Fruit fly (Drosophila melanogaster) whole organism, embryonic: ENCODE results near the gene CG13131.

Experiments
- Adf1 ChIP-seq: fragments of 200-800 bp; sonication (Bioruptor generic); IDR thresholded peaks from 2 replicates; pipeline ENCODE4 v1.3.6; 2022; ENCODE audit warnings: missing biosample characterization, missing genetic modification characterization
- Aef1 ChIP-seq: fragments of 200-800 bp; sonication (Bioruptor generic); IDR thresholded peaks from 3 replicates; pipeline ENCODE4 v1.3.6; 2022; ENCODE audit warnings: missing biosample characterization, missing genetic modification characterization
- CG14860 ChIP-seq: fragments of 200-800 bp; sonication (Bioruptor generic); IDR thresholded peaks from 3 replicates; pipeline ENCODE4 v1.3.6; 2022; ENCODE audit warnings: missing biosample characterization, missing genetic modification characterization; ENCODE audit not compliant: partially characterized antibody
- CG1603 ChIP-seq: fragments of 200-800 bp; sonication (Bioruptor generic); optimal IDR thresholded peaks from 2 replicates; lab custom pipeline; 2019; ENCODE audit warnings: missing biosample characterization, mild to moderate bottlenecking, missing genetic modification characterization, moderate library complexity
- CG16779 ChIP-seq: fragments of 200-800 bp; sonication (Bioruptor generic); IDR thresholded peaks from 2 replicates; pipeline ENCODE4 v1.3.6; 2022; ENCODE audit warnings: missing biosample characterization, missing genetic modification characterization
- CG17328 ChIP-seq: fragments of 200-800 bp; sonication (Bioruptor generic); IDR thresholded peaks from 2 replicates; pipeline ENCODE4 v1.3.6; 2022; ENCODE audit warnings: missing biosample characterization, missing genetic modification characterization
- CG18011 ChIP-seq: fragments of 200-800 bp; sonication (Bioruptor generic); optimal IDR thresholded peaks from 2 replicates; lab custom pipeline; 2017; ENCODE audit warnings: missing biosample characterization, missing genetic modification characterization, mild to moderate bottlenecking, moderate library complexity, missing genotype
- CG18262 ChIP-seq: fragments of 200-800 bp; optimal IDR thresholded peaks from 3 replicates; lab custom pipeline; 2019; ENCODE audit warnings: missing biosample characterization, mild to moderate bottlenecking, missing genetic modification characterization, moderate library complexity
- CG18599 ChIP-seq: fragments of 200-800 bp; sonication (Bioruptor generic); optimal IDR thresholded peaks from 3 replicates; lab custom pipeline; 2017; ENCODE audit warnings: missing biosample characterization, missing genetic modification characterization, mild to moderate bottlenecking, moderate library complexity, missing genetic modification reagents
- CG18619 ChIP-seq: fragments of 200-800 bp; sonication (Bioruptor generic); optimal IDR thresholded peaks from 3 replicates; lab custom pipeline; 2017; ENCODE audit warnings: missing biosample characterization, mild to moderate bottlenecking, missing genetic modification characterization
- CG32532 ChIP-seq: fragments of 200-800 bp; sonication (Bioruptor generic); IDR thresholded peaks from 2 replicates; pipeline ENCODE4 v1.3.6; 2022; ENCODE audit warnings: missing biosample characterization, missing genetic modification characterization
- CG4360 ChIP-seq: fragments of 200-800 bp; sonication (Bioruptor generic); IDR thresholded peaks from 2 replicates; pipeline ENCODE4 v1.3.6; 2022; ENCODE audit warnings: missing biosample characterization, missing genetic modification characterization
- CG4404 ChIP-seq: fragments of 200-800 bp; sonication (Bioruptor generic); IDR thresholded peaks from 2 replicates; pipeline ENCODE4 v1.3.6; 2022; ENCODE audit warnings: missing biosample characterization, missing genetic modification characterization
- CG4617 ChIP-seq: fragments of 200-800 bp; sonication (Bioruptor generic); optimal IDR thresholded peaks from 3 replicates; lab custom pipeline; 2016; ENCODE audit warnings: missing biosample characterization, missing genetic modification characterization, borderline replicate concordance
- CG6175 ChIP-seq: fragments of 200-800 bp; sonication (Bioruptor generic); IDR thresholded peaks from 3 replicates; pipeline ENCODE4 v1.3.6; 2022; ENCODE audit warnings: missing biosample characterization, missing genetic modification characterization
- CG7556 ChIP-seq: fragments of 200-800 bp; sonication (Bioruptor generic); optimal IDR thresholded peaks from 2 replicates; lab custom pipeline; 2017; ENCODE audit warnings: missing biosample characterization, mild to moderate bottlenecking, missing genetic modification characterization
- CG7839 ChIP-seq: fragments of 200-800 bp; sonication (Bioruptor generic); optimal IDR thresholded peaks from 3 replicates; lab custom pipeline; 2018; ENCODE audit warnings: missing biosample characterization, mild to moderate bottlenecking, missing genetic modification characterization, moderate library complexity
- CG8359 ChIP-seq: fragments of 200-800 bp; sonication (Bioruptor generic); optimal IDR thresholded peaks from 2 replicates; lab custom pipeline; 2017; ENCODE audit warnings: missing biosample characterization, mild to moderate bottlenecking, missing genetic modification characterization, borderline replicate concordance
- CG8388 ChIP-seq: fragments of 200-800 bp; sonication (Bioruptor generic); optimal IDR thresholded peaks from 2 replicates; lab custom pipeline; 2019; ENCODE audit warnings: missing biosample characterization, mild to moderate bottlenecking, missing genetic modification characterization, moderate library complexity
- CG8478 ChIP-seq: fragments of >200 bp; optimal IDR thresholded peaks from 2 replicates; lab custom pipeline; 2018
- CG8765 ChIP-seq: fragments of 200-800 bp; sonication (Bioruptor generic); IDR thresholded peaks from 2 replicates; pipeline ENCODE4 v1.3.6; 2022; ENCODE audit warnings: missing biosample characterization, missing genetic modification characterization
- CkIIα-i1 ChIP-seq: fragments of 200-800 bp; sonication (Bioruptor generic); IDR thresholded peaks from 2 replicates; pipeline ENCODE4 v1.3.6; 2022; ENCODE audit warnings: missing biosample characterization, missing genetic modification characterization
- D19A ChIP-seq: fragments of 200-800 bp; optimal IDR thresholded peaks from 3 replicates; lab custom pipeline; 2019; ENCODE audit warnings: missing biosample characterization, mild to moderate bottlenecking, missing genetic modification characterization, moderate library complexity
- Dfd ChIP-seq, 2 experiments: fragments of >200 bp; optimal IDR thresholded peaks; 2 replicates each; lab custom pipeline; 2017; ENCODE audit warnings: missing biosample characterization in 2 of 2, missing genetic modification characterization in 2 of 2
- Dp ChIP-seq: fragments of 200-800 bp; sonication (Bioruptor generic); optimal IDR thresholded peaks from 2 replicates; lab custom pipeline; 2018; ENCODE audit warnings: missing biosample characterization, mild to moderate bottlenecking, missing genetic modification characterization, moderate library complexity
- HLH3B ChIP-seq: fragments of 200-800 bp; sonication (Bioruptor generic); IDR thresholded peaks from 2 replicates; pipeline ENCODE4 v1.3.6; 2022; ENCODE audit warnings: missing biosample characterization, missing genetic modification characterization
- Hand ChIP-seq: fragments of 200-800 bp; sonication (Bioruptor generic); optimal IDR thresholded peaks from 2 replicates; lab custom pipeline; 2017; ENCODE audit warnings: mild to moderate bottlenecking, missing biosample characterization, missing genetic modification reagents, missing genetic modification characterization
- Mrtf ChIP-seq: fragments of 200-800 bp; sonication (Bioruptor generic); IDR thresholded peaks from 3 replicates; pipeline ENCODE4 v1.3.6; 2022; ENCODE audit warnings: missing biosample characterization, missing genetic modification characterization
- Side ChIP-seq: fragments of 200-800 bp; sonication (Bioruptor generic); optimal IDR thresholded peaks from 2 replicates; lab custom pipeline; 2016; ENCODE audit warnings: missing biosample characterization, missing genetic modification characterization
- Sox100B ChIP-seq: fragments of 200-800 bp; sonication (Bioruptor generic); optimal IDR thresholded peaks from 3 replicates; lab custom pipeline; 2018; ENCODE audit warnings: missing biosample characterization, mild to moderate bottlenecking, missing genetic modification characterization
- Sry-δ ChIP-seq: fragments of 200-800 bp; sonication (Bioruptor generic); optimal IDR thresholded peaks from 2 replicates; lab custom pipeline; 2016; ENCODE audit warnings: missing biosample characterization, missing genetic modification characterization
- Vsx1 ChIP-seq: fragments of 200-800 bp; sonication (Bioruptor generic); optimal IDR thresholded peaks from 2 replicates; lab custom pipeline; 2017; ENCODE audit warnings: missing biosample characterization, mild to moderate bottlenecking, missing genetic modification characterization, missing genetic modification reagents
- al ChIP-seq: fragments of 200-800 bp; sonication (Bioruptor generic); IDR thresholded peaks from 2 replicates; pipeline ENCODE4 v1.3.6; 2022; ENCODE audit warnings: missing biosample characterization, missing genetic modification characterization
- bab2 ChIP-seq: fragments of 200-800 bp; sonication (Bioruptor generic); optimal IDR thresholded peaks from 2 replicates; lab custom pipeline; 2016; ENCODE audit warnings: missing biosample characterization, missing genetic modification characterization
- cato ChIP-seq: fragments of 200-800 bp; sonication (Bioruptor generic); optimal IDR thresholded peaks from 2 replicates; lab custom pipeline; 2016; ENCODE audit warnings: missing biosample characterization, missing genetic modification characterization, borderline replicate concordance
- chn ChIP-seq: fragments of 200-800 bp; sonication (Bioruptor generic); optimal IDR thresholded peaks from 2 replicates; lab custom pipeline; 2016; ENCODE audit warnings: missing biosample characterization, missing genetic modification characterization
- dati ChIP-seq: fragments of 200-800 bp; sonication (Bioruptor generic); IDR thresholded peaks from 2 replicates; pipeline ENCODE4 v1.3.6; 2022; ENCODE audit warnings: missing biosample characterization, missing genetic modification characterization
- disco-r ChIP-seq: fragments of 200-800 bp; sonication (Bioruptor generic); optimal IDR thresholded peaks from 2 replicates; lab custom pipeline; 2016; ENCODE audit warnings: missing biosample characterization, missing genetic modification characterization
- exex ChIP-seq: fragments of 200-800 bp; sonication (Bioruptor generic); optimal IDR thresholded peaks from 4 replicates; lab custom pipeline; 2018; ENCODE audit warnings: missing biosample characterization, mild to moderate bottlenecking, missing genetic modification characterization, moderate library complexity
- fd96Cb ChIP-seq: fragments of 200-800 bp; sonication (Bioruptor generic); optimal IDR thresholded peaks from 2 replicates; lab custom pipeline; 2018; ENCODE audit warnings: missing biosample characterization, mild to moderate bottlenecking, missing genetic modification characterization, moderate library complexity
- fu2 ChIP-seq: fragments of 200-800 bp; sonication (Bioruptor generic); optimal IDR thresholded peaks from 2 replicates; lab custom pipeline; 2016; ENCODE audit warnings: missing biosample characterization, missing genetic modification characterization
- gsb-n ChIP-seq: fragments of 200-800 bp; sonication (Bioruptor generic); optimal IDR thresholded peaks from 3 replicates; lab custom pipeline; 2018; ENCODE audit warnings: missing biosample characterization, mild to moderate bottlenecking, missing genetic modification characterization
- hth ChIP-seq: fragments of >200 bp; optimal IDR thresholded peaks from 2 replicates; lab custom pipeline; 2017; ENCODE audit warnings: inconsistent platforms
- jing ChIP-seq: fragments of 200-800 bp; sonication (Bioruptor generic); optimal IDR thresholded peaks from 2 replicates; lab custom pipeline; 2018; ENCODE audit warnings: missing biosample characterization, mild to moderate bottlenecking, missing genetic modification characterization
- knrl ChIP-seq: fragments of 200-800 bp; sonication (Bioruptor generic); IDR thresholded peaks from 3 replicates; pipeline ENCODE4 v1.3.6; 2022; ENCODE audit warnings: missing biosample characterization, missing genetic modification characterization; ENCODE audit not compliant: partially characterized antibody
- odd ChIP-seq: fragments of 200-800 bp; sonication (Bioruptor generic); optimal IDR thresholded peaks from 2 replicates; lab custom pipeline; 2017; ENCODE audit warnings: missing biosample characterization, mild to moderate bottlenecking, missing genetic modification characterization
- row ChIP-seq: fragments of 200-800 bp; sonication (Bioruptor generic); IDR thresholded peaks from 3 replicates; pipeline ENCODE4 v1.3.6; 2022; ENCODE audit warnings: missing biosample characterization, missing genetic modification characterization
- sc ChIP-seq, 3 experiments: fragments of >200 bp in 2 of 3; fragments of 200-800 bp in 1 of 3; sonication (Bioruptor generic) in 1 of 3; optimal IDR thresholded peaks; 2 replicates in 2 of 3; 3 replicates in 1 of 3; lab custom pipeline; 2017; ENCODE audit warnings: mild to moderate bottlenecking in 1 of 3, missing biosample characterization in 1 of 3, missing genetic modification characterization in 1 of 3, missing genetic modification reagents in 1 of 3
- seq ChIP-seq: fragments of 200-800 bp; sonication (Bioruptor generic); IDR thresholded peaks from 2 replicates; pipeline ENCODE4 v1.3.6; 2022; ENCODE audit warnings: missing biosample characterization, missing genetic modification characterization

CG13131 gene

dm6 chr2L:10009800-10010658 is 7.2 kb downstream of the CG13131 start (continued):
- TF ChIP-seq odd (GFP tag; lab: Kevin White, UChicago) (peak; percentile 93), hth (lab: Kevin White, UChicago) (no peak), CG17328 (peak; percentile 96), row (GFP tag; lab: Robert Waterston, UW) (peak; percentile 98), CG18619 (peak; percentile 96), CG4404 (peak; percentile 94), CG8765 (GFP tag; lab: Robert Waterston, UW) (peak; percentile 96), gsb-n (tag; lab: Kevin White, UChicago) (peak; percentile 95), CG7839 (tag; lab: Kevin White, UChicago) (peak; percentile 97), HLH3B (GFP tag; lab: Robert Waterston, UW) (peak; percentile 97), CG7556 (GFP tag; lab: Kevin White, UChicago) (peak; percentile 94), disco-r (GFP tag; lab: Kevin White, UChicago) (peak; percentile 94), Sox100B (GFP tag; lab: Kevin White, UChicago) (peak; percentile 89), fu2 (peak; percentile 97), CG6175 (GFP tag; lab: Robert Waterston, UW) (peak; percentile 95), jing (GFP tag; lab: Kevin White, UChicago) (peak; percentile 94), CG18599 (GFP tag; lab: Kevin White, UChicago) (peak; percentile 98), Sry-δ (GFP tag; lab: Kevin White, UChicago) (peak; percentile 71), Hand (peak; percentile 92), Mrtf (peak; percentile 98), fd96Cb (tag; lab: Kevin White, UChicago) (peak; percentile 96), Side (GFP tag; lab: Kevin White, UChicago) (peak; percentile 98), sc (optimal IDR thresholded peaks at IDR 0.05; lab: Kevin White, UChicago) (no peak), sc (GFP tag; optimal IDR thresholded peaks at IDR 0.05; lab: Kevin White, UChicago) (peak; percentile 85), CG8388 (GFP tag; lab: Kevin White, UChicago) (peak; percentile 90), D19A (tag; lab: Kevin White, UChicago) (peak; percentile 91), dati (GFP tag; lab: Robert Waterston, UW) (peak; percentile 89), Dfd (GFP tag; optimal IDR thresholded peaks at IDR 0.05; lab: Kevin White, UChicago) (no peak), CG8478 (no peak), cato (peak; percentile 88), seq (GFP tag; lab: Robert Waterston, UW) (peak; percentile 94), al (peak; percentile 98), CG18011 (GFP tag; lab: Kevin White, UChicago) (peak; percentile 86), Vsx1 (peak; percentile 82), Dp (GFP tag; lab: Kevin White, UChicago) (peak; percentile 14), CG32532 (GFP tag; lab: Robert Waterston, UW) (peak; percentile 99), Adf1 (GFP tag; lab: Robert Waterston, UW) (peak; percentile 84), CG14860 (GFP tag; lab: Robert Waterston, UW) (no peak), chn (GFP tag; lab: Kevin White, UChicago) (peak; percentile 98), CG18262 (tag; lab: Kevin White, UChicago) (peak; percentile 94), exex (no peak), CG4617 (GFP tag; lab: Kevin White, UChicago) (peak; percentile 92), CkIIα-i1 (GFP tag; lab: Robert Waterston, UW) (peak; percentile 88), CG1603 (tag; lab: Kevin White, UChicago) (peak; percentile 98), knrl (GFP tag; lab: Robert Waterston, UW) (no peak), CG16779 (peak; percentile 95), CG8359 (GFP tag; lab: Kevin White, UChicago) (peak; percentile 78), CG4360 (GFP tag; lab: Robert Waterston, UW) (peak; percentile 98), Aef1 (GFP tag; lab: Robert Waterston, UW) (peak; percentile 97), bab2 (peak; percentile 99)
